Worm (Caenorhabditis elegans): ENCODE results near the gene Y116A8A.6.

Gene Y116A8A.6

ce11 chrIV:16776915-16777314, 51.7 kb downstream of the Y116A8A.6 start:
- TF ChIP-seq egl-27 (tag; optimal IDR thresholded peaks at IDR 0.05) = no peak
- TF ChIP-seq crh-2 (tag; optimal IDR thresholded peaks at IDR 0.05) = no peak
- TF ChIP-seq ZK546.5 (tag; optimal IDR thresholded peaks at IDR 0.05) = no peak
- TF ChIP-seq mab-5 (tag; optimal IDR thresholded peaks at IDR 0.05) = no peak
